In genomic region chrIV:13408018-13408417, ce11 we compare ENCODE assay signal across 4 worm cellular contexts.
TF ChIP-seq lines count a peak whose summit lies in the region.

Y62E10A.19 (minus strand) TSS chrIV:13408306.

TF ChIP-seq in whole organism, L1 larva, 84 proteins besides CTCF, POLR2A, EP300 and RAD21:
- peak; percentile 80 for TF ChIP-seq blmp-1 (tag; optimal IDR thresholded peaks at IDR 0.05; lab: Kevin White, UChicago)
- TF ChIP-seq snu-23 (GFP tag; optimal IDR thresholded peaks at IDR 0.05; lab: Kevin White, UChicago) = no peak

TF ChIP-seq in whole organism, L2 larva, 48 proteins besides CTCF, POLR2A, EP300 and RAD21:
- TF ChIP-seq blmp-1 (tag; optimal IDR thresholded peaks at IDR 0.05; lab: Kevin White, UChicago; ENCODE audit: insufficient read depth) = peak; percentile 32
- no peak for TF ChIP-seq ztf-1 (GFP tag; conservative IDR thresholded peaks at IDR 0.05; lab: Robert Waterston, UW)

TF ChIP-seq in whole organism, L3 larva, 47 proteins besides CTCF, POLR2A, EP300 and RAD21:
- no peak for TF ChIP-seq snpc-4 (tag; optimal IDR thresholded peaks at IDR 0.05; lab: Kevin White, UChicago)
- TF ChIP-seq nhr-25 (tag; optimal IDR thresholded peaks at IDR 0.05; lab: Kevin White, UChicago) = peak; percentile 30

TF ChIP-seq in whole organism, mixed stage, embryonic, 35 proteins besides CTCF, POLR2A, EP300 and RAD21:
- TF ChIP-seq sptf-1 (tag; optimal IDR thresholded peaks at IDR 0.05; lab: Kevin White, UChicago) = no peak
- TF ChIP-seq blmp-1 (tag; optimal IDR thresholded peaks at IDR 0.05; lab: Kevin White, UChicago) = peak; percentile 7

Comparison
In these comparisons a context has a peak if more than half of its experiments do, and no peak if none do; other contexts are left out.
1. Of the 22 proteins assayed by ChIP-seq in both whole organism, L1 larva and whole organism, L2 larva: peak only in whole organism, L1 larva: none; only in whole organism, L2 larva: none; in both: blmp-1; in neither: 21.